Fruit fly (Drosophila melanogaster): ENCODE data around the gene CG13775.

The CG13775 gene

dm6 chr2L:6918517-6919202 lies 38.1 kb downstream of the CG13775 start, which contains the start of gene nop5 (continued):
- TF ChIP-seq Ssrp (tag; optimal IDR thresholded peaks at IDR 0.05): peak; percentile 67
- peak; percentile 80 for TF ChIP-seq CG12391 (tag; optimal IDR thresholded peaks at IDR 0.05)
- no peak for TF ChIP-seq h (optimal IDR thresholded peaks at IDR 0.05)
- peak; percentile 76 for TF ChIP-seq CG1233 (GFP tag; optimal IDR thresholded peaks at IDR 0.05)
- peak; percentile 80 for TF ChIP-seq CG10147 (GFP tag; optimal IDR thresholded peaks at IDR 0.05)
- TF ChIP-seq CG12155 (GFP tag; optimal IDR thresholded peaks at IDR 0.05): peak; percentile 27
- peak; percentile 60 for TF ChIP-seq CG18599 (GFP tag; optimal IDR thresholded peaks at IDR 0.05)
- peak; percentile 85 for TF ChIP-seq gem (tag; optimal IDR thresholded peaks at IDR 0.05)
- peak; percentile 89 for TF ChIP-seq Med (GFP tag)
- TF ChIP-seq trem (tag; optimal IDR thresholded peaks at IDR 0.05): peak; percentile 36
- peak; percentile 40 for TF ChIP-seq CG16815 (GFP tag; optimal IDR thresholded peaks at IDR 0.05)
- TF ChIP-seq twi (tag; optimal IDR thresholded peaks at IDR 0.05): peak; percentile 24
- no peak for TF ChIP-seq fd102C (GFP tag; optimal IDR thresholded peaks at IDR 0.05)
- TF ChIP-seq CG4707 (GFP tag; optimal IDR thresholded peaks at IDR 0.05): no peak
- no peak for TF ChIP-seq peb (GFP tag; IDR thresholded peaks at IDR 0.05)
- peak; percentile 88 for TF ChIP-seq CG18262 (tag; optimal IDR thresholded peaks at IDR 0.05)
- TF ChIP-seq YL-1 (GFP tag; optimal IDR thresholded peaks at IDR 0.05): peak; percentile 93
- TF ChIP-seq Nf-YB (GFP tag; optimal IDR thresholded peaks at IDR 0.05): peak; percentile 63
- peak; percentile 85 for TF ChIP-seq CG12659 (GFP tag; optimal IDR thresholded peaks at IDR 0.05)
- peak; percentile 79 for TF ChIP-seq CG14710 (tag; optimal IDR thresholded peaks at IDR 0.05)
- peak; percentile 26 for TF ChIP-seq CG7745 (tag; optimal IDR thresholded peaks at IDR 0.05)
- peak; percentile 28; the same call in 1 of the 3 replicates for TF ChIP-seq HLH4C (GFP tag; IDR thresholded peaks at IDR 0.05; ENCODE audit: partially characterized antibody)
- peak; percentile 33 for TF ChIP-seq CG34376 (GFP tag; optimal IDR thresholded peaks at IDR 0.05)
- peak; percentile 69 for TF ChIP-seq CG10267 (tag; optimal IDR thresholded peaks at IDR 0.05)
- TF ChIP-seq tin (GFP tag; optimal IDR thresholded peaks at IDR 0.05): peak; percentile 35
- no peak for TF ChIP-seq CG14667 (GFP tag; IDR thresholded peaks at IDR 0.05)
- peak; percentile 73 for TF ChIP-seq CG13775 (GFP tag; optimal IDR thresholded peaks at IDR 0.05)
- TF ChIP-seq salm (tag; optimal IDR thresholded peaks at IDR 0.05): peak; percentile 13
- no peak for TF ChIP-seq fru (optimal IDR thresholded peaks at IDR 0.05)
- TF ChIP-seq psq (GFP tag; optimal IDR thresholded peaks at IDR 0.05): peak; percentile 20
- peak; percentile 67 for TF ChIP-seq tap (tag; optimal IDR thresholded peaks at IDR 0.05)
- TF ChIP-seq chinmo (GFP tag; IDR thresholded peaks at IDR 0.05; ENCODE audit: partially characterized antibody): no peak
- TF ChIP-seq sd (tag; optimal IDR thresholded peaks at IDR 0.05): peak; percentile 44
- TF ChIP-seq sisA (GFP tag; IDR thresholded peaks at IDR 0.05): no peak
- TF ChIP-seq ind (GFP tag; optimal IDR thresholded peaks at IDR 0.05): peak; percentile 53
- peak; percentile 78 for TF ChIP-seq Fer1 (GFP tag; optimal IDR thresholded peaks at IDR 0.05)
- no peak for TF ChIP-seq hbn (GFP tag; IDR thresholded peaks at IDR 0.05; ENCODE audit: partially characterized antibody)
- TF ChIP-seq CG30020 (tag; optimal IDR thresholded peaks at IDR 0.05): peak; percentile 50
- no peak for TF ChIP-seq Gug (GFP tag; IDR thresholded peaks at IDR 0.05)
- TF ChIP-seq cad (GFP tag; optimal IDR thresholded peaks at IDR 0.05): no peak
- peak; percentile 85 for TF ChIP-seq CG13424 (tag; optimal IDR thresholded peaks at IDR 0.05)
- TF ChIP-seq CG6791 (GFP tag; IDR thresholded peaks at IDR 0.05; ENCODE audit: partially characterized antibody): 0 out of 3 replicates have a peak, but pooled peaks have one; percentile 31
- no peak for TF ChIP-seq Camta (GFP tag; optimal IDR thresholded peaks at IDR 0.05)
- peak; percentile 79 for TF ChIP-seq Hmr (GFP tag; optimal IDR thresholded peaks at IDR 0.05)
- no peak for TF ChIP-seq mam (GFP tag; optimal IDR thresholded peaks at IDR 0.05)
- TF ChIP-seq kay (GFP tag; optimal IDR thresholded peaks at IDR 0.05): peak; percentile 36
- peak; percentile 37; the same call in 1 of the 2 replicates for TF ChIP-seq lmd (GFP tag; IDR thresholded peaks at IDR 0.05)
- peak; percentile 72 for TF ChIP-seq nerfin-1 (tag; optimal IDR thresholded peaks at IDR 0.05)
- TF ChIP-seq Nf-YC (tag; optimal IDR thresholded peaks at IDR 0.05): peak; percentile 82

All from whole organism, embryonic.